Worm (Caenorhabditis elegans): ENCODE measurements around the gene fcho-1.

The fcho-1 gene

DNA sequence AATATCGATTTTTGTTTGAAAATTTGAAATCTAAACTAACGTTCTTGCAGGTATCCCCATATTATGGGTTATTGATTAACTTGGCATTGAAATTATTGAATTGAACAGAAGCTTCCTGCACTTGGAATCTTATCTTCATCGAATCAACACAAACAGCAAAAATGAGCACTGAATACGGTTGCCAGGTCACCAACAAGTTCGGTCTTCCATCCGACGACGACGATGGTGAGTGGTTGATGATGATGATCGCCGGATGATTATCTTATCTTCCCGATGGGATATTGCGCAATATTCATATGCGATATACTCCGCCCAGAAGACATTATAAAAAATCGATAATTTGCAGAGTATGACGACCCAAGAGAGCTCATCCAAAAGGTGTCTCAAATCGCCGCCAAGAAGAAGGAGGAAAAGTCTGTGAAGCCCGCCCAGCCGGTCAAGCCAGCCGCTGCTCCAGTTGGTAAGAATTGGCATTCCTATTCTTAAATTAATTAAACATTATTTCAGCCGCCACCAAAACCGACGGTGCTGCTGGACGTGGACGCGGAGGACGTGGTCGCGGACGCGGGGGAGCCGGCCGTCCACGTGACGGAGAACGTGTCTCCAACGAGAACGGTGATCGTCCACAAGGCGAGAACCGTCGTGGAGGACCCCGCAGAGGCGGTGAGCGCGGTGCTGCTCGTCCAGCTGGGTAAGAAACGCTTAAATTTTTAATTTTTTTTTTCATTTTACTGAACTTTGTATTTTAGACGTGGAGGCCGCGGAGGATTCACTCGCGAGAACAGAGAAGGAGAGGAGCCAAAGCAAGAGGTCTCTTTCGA lies 10.9 kb downstream of the fcho-1 start, which contains the start of gene vig-1:
TSS of gene vig-1 (plus strand) at position 51 of the 821 bp plus-strand sequence.
- TF ChIP-seq nhr-76 (tag; optimal IDR thresholded peaks at IDR 0.05) = no peak
- no peak for TF ChIP-seq nhr-237 (tag; optimal IDR thresholded peaks at IDR 0.05)
- TF ChIP-seq drap-1 (GFP tag; optimal IDR thresholded peaks at IDR 0.05) = no peak
- no peak for TF ChIP-seq nhr-12 (tag; optimal IDR thresholded peaks at IDR 0.05)
- no peak for TF ChIP-seq ceh-83 (GFP tag; optimal IDR thresholded peaks at IDR 0.05)
- TF ChIP-seq zip-8 (tag; optimal IDR thresholded peaks at IDR 0.05) = peak; percentile 80
- TF ChIP-seq flh-1 (GFP tag; optimal IDR thresholded peaks at IDR 0.05) = no peak
- no peak for TF ChIP-seq ceh-43 (GFP tag; optimal IDR thresholded peaks at IDR 0.05)
- TF ChIP-seq elt-1 (tag; optimal IDR thresholded peaks at IDR 0.05; ENCODE audit: borderline replicate concordance, insufficient read depth) = peak; percentile 96
- no peak for TF ChIP-seq lin-13 (tag; optimal IDR thresholded peaks at IDR 0.05)

DNA sequence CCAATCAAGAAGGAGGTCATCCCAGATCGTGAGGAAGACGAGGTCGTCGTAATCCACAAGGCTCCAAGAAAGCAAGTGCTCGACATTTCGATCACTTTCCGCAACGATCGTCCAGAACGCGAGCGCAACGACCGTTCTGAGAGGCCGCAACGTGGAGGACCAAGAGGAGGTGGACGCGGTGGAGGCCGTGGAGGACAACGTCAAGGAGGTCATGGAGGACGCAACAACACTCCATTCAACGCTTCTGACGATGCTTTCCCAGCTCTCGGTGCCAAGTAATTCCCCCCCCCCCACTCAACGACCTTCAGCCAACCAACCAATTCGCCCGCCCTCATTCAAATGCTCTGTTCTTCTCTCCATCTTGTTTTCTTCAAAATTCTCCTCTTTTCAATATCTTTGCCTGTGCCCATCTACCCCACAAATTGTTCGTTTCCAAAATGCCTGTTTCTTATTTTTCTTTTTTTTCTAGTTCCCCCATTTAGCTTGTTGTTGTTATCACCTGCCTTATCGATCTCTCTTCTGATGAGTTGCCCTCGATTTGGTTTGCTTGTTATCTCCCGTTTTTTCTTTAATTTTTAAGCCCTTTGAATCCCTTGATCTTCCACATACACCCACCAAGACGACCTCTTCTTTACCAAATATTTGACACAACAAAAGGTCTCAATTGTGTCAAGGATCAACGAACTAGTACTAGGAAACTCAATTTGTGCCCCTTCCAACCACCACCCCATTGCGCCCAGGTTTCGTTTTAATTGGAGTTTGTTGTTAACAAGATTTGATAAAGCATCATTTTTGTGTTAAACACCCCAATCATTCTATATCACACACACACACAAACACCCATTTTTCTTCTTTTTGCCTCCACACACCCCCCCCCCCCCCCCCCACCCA lies 12.2 kb downstream of the fcho-1 start:
- TF ChIP-seq ceh-39 (tag; optimal IDR thresholded peaks at IDR 0.05) = no peak
- no peak for TF ChIP-seq ztf-11 (tag; optimal IDR thresholded peaks at IDR 0.05)
- TF ChIP-seq nhr-237 (tag; optimal IDR thresholded peaks at IDR 0.05) = no peak
- no peak for TF ChIP-seq nhr-2 (tag; optimal IDR thresholded peaks at IDR 0.05)
- TF ChIP-seq cnd-1 (tag; optimal IDR thresholded peaks at IDR 0.05) = no peak
- no peak for TF ChIP-seq pha-4 (tag; optimal IDR thresholded peaks at IDR 0.05)
- TF ChIP-seq zip-8 (tag; optimal IDR thresholded peaks at IDR 0.05) = no peak
- no peak for TF ChIP-seq ceh-43 (GFP tag; optimal IDR thresholded peaks at IDR 0.05)
- TF ChIP-seq sptf-1 (tag; optimal IDR thresholded peaks at IDR 0.05) = no peak
- no peak for TF ChIP-seq ham-2 (GFP tag; optimal IDR thresholded peaks at IDR 0.05)
- TF ChIP-seq unc-120 (tag; optimal IDR thresholded peaks at IDR 0.05; ENCODE audit: poor library complexity, severe bottlenecking) = no peak
- TF ChIP-seq nhr-12 (tag; optimal IDR thresholded peaks at IDR 0.05) = no peak
- no peak for TF ChIP-seq lin-13 (tag; optimal IDR thresholded peaks at IDR 0.05)
- TF ChIP-seq bed-3 (GFP tag; optimal IDR thresholded peaks at IDR 0.05) = no peak
- TF ChIP-seq mep-1 (tag; optimal IDR thresholded peaks at IDR 0.05) = no peak
- TF ChIP-seq tbx-8 (GFP tag; optimal IDR thresholded peaks at IDR 0.05) = no peak
- TF ChIP-seq elt-3 (tag; optimal IDR thresholded peaks at IDR 0.05) = no peak

ce11 chrII:1323190-1323651 lies 12.9 kb downstream of the fcho-1 start:
- peak; percentile 20 for TF ChIP-seq lsy-2 (tag; optimal IDR thresholded peaks at IDR 0.05)
- TF ChIP-seq mls-2 (tag; optimal IDR thresholded peaks at IDR 0.05) = peak; percentile 58
- no peak for TF ChIP-seq unc-62 (GFP tag; optimal IDR thresholded peaks at IDR 0.05)
- TF ChIP-seq drap-1 (GFP tag; optimal IDR thresholded peaks at IDR 0.05) = peak; percentile 13
- TF ChIP-seq ces-1 (GFP tag; optimal IDR thresholded peaks at IDR 0.05) = peak; percentile 97

DNA sequence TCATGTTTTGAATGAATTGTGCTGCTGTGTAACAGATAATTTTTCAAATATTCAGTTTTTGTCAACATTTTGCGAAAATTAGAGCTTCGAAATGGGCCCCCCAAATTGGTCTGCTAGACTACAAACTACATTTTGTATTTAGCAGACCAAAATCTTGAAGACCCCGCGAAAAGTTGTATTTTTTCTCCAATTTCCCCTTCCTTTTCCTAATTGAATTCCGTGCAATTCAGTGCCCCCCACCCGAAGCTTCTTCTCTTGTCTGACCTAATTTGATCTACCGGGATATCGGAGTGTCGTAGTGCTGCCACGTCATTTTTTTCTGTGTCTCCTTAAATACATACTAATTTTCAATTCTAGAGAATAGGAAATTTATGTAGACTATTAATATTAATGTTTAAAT lies 13.7 kb downstream of the fcho-1 start:
- TF ChIP-seq bed-3 (GFP tag; optimal IDR thresholded peaks at IDR 0.05) (no peak), ces-1 (GFP tag; optimal IDR thresholded peaks at IDR 0.05) (peak; percentile 75), snpc-4 (tag; optimal IDR thresholded peaks at IDR 0.05) (no peak), unc-62 (GFP tag; optimal IDR thresholded peaks at IDR 0.05) (no peak), sptf-1 (tag; optimal IDR thresholded peaks at IDR 0.05) (no peak), elt-1 (tag; optimal IDR thresholded peaks at IDR 0.05; ENCODE audit: borderline replicate concordance, insufficient read depth) (no peak), sem-2 (GFP tag; optimal IDR thresholded peaks at IDR 0.05) (no peak), ceh-43 (GFP tag; optimal IDR thresholded peaks at IDR 0.05) (no peak)

DNA sequence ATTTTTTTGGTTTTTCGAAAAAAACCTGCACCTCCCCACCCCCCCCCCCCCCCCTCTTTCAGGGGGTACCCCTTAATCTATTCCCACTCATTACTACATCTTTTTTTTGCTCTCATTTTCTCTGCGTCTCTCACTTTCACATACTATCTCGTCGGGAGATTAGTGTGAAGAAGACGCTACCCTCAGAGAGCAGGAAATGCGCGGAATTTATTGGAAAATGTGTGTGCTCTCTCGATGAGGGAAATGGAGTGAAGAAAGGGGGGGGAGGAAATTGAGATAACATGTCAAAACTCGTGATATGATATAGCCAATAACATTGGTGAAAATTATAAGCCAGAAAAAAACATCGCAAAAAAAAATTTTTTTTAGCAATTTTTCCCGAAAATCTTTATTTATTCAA lies 15.3 kb downstream of the fcho-1 start:
- no peak for TF ChIP-seq flh-1 (GFP tag; optimal IDR thresholded peaks at IDR 0.05)
- TF ChIP-seq nhr-76 (tag; optimal IDR thresholded peaks at IDR 0.05) = no peak
- no peak for TF ChIP-seq nhr-28 (tag; optimal IDR thresholded peaks at IDR 0.05)
- no peak for TF ChIP-seq sptf-1 (tag; optimal IDR thresholded peaks at IDR 0.05)
- no peak for TF ChIP-seq ceh-39 (tag; optimal IDR thresholded peaks at IDR 0.05)
- no peak for TF ChIP-seq sem-2 (GFP tag; optimal IDR thresholded peaks at IDR 0.05)
- TF ChIP-seq elt-3 (tag; optimal IDR thresholded peaks at IDR 0.05) = no peak
- no peak for TF ChIP-seq nhr-2 (tag; optimal IDR thresholded peaks at IDR 0.05)
- TF ChIP-seq ceh-83 (GFP tag; optimal IDR thresholded peaks at IDR 0.05) = no peak
- TF ChIP-seq ceh-43 (GFP tag; optimal IDR thresholded peaks at IDR 0.05) = no peak
- no peak for TF ChIP-seq ces-1 (GFP tag; optimal IDR thresholded peaks at IDR 0.05)
- TF ChIP-seq mab-5 (tag; optimal IDR thresholded peaks at IDR 0.05) = no peak
- TF ChIP-seq snpc-4 (tag; optimal IDR thresholded peaks at IDR 0.05) = no peak
- no peak for TF ChIP-seq ztf-11 (tag; optimal IDR thresholded peaks at IDR 0.05)
- TF ChIP-seq zip-8 (tag; optimal IDR thresholded peaks at IDR 0.05) = no peak
- no peak for TF ChIP-seq hlh-1 (tag; optimal IDR thresholded peaks at IDR 0.05)
- TF ChIP-seq cnd-1 (tag; optimal IDR thresholded peaks at IDR 0.05) = no peak
- no peak for TF ChIP-seq lin-13 (tag; optimal IDR thresholded peaks at IDR 0.05)
